Worm (Caenorhabditis elegans) whole organism, young adult: Measurements from ENCODE around the gene clec-263.

Experiments
- F37B4.10 ChIP-seq: fragments of 200-800 bp; sonication (Bioruptor generic); IDR thresholded peaks from 2 replicates; pipeline ENCODE4 v1.3.6; 2022; ENCODE audit warnings: missing genetic modification characterization, missing compliant biosample characterization
- F52B5.7 ChIP-seq: sonication (generic microtip); optimal IDR thresholded peaks from 2 replicates; lab custom pipeline; 2016; ENCODE audit warnings: mild to moderate bottlenecking, missing genetic modification characterization, missing compliant biosample characterization
- F57C9.4 ChIP-seq: sonication (generic microtip); optimal IDR thresholded peaks from 2 replicates; lab custom pipeline; 2017; ENCODE audit warnings: mild to moderate bottlenecking, missing genetic modification characterization, missing compliant biosample characterization
- Y53F4B.3 ChIP-seq: fragments of 200-800 bp; sonication (Bioruptor generic); IDR thresholded peaks from 2 replicates; pipeline ENCODE4 v1.3.6; 2022; ENCODE audit warnings: missing genetic modification reagents, missing genetic modification characterization, missing compliant biosample characterization
- Y67H2A.10 ChIP-seq: fragments of 200-800 bp; sonication (Bioruptor generic); conservative IDR thresholded peaks from 2 replicates; pipeline ENCODE4 v1.3.6; 2022; ENCODE audit warnings: missing genetic modification reagents, missing genetic modification characterization, missing compliant biosample characterization
- aptf-2 ChIP-seq: fragments of 200-800 bp; sonication (Bioruptor generic); conservative IDR thresholded peaks from 2 replicates; pipeline ENCODE4 v1.3.6; 2022; ENCODE audit warnings: missing genetic modification reagents, missing genetic modification characterization, missing compliant biosample characterization
- atf-7 ChIP-seq: sonication (generic microtip); optimal IDR thresholded peaks from 2 replicates; lab custom pipeline; 2017; ENCODE audit warnings: mild to moderate bottlenecking, missing genetic modification characterization, missing compliant biosample characterization
- athp-1 ChIP-seq: sonication (generic microtip); optimal IDR thresholded peaks from 2 replicates; lab custom pipeline; 2017; ENCODE audit warnings: mild to moderate bottlenecking, missing genetic modification characterization, missing compliant biosample characterization
- attf-3 ChIP-seq: fragments of 200-800 bp; sonication (Bioruptor generic); conservative IDR thresholded peaks from 2 replicates; pipeline ENCODE4 v1.3.6; 2022; ENCODE audit warnings: missing genetic modification reagents, missing genetic modification characterization, missing compliant biosample characterization
- ceh-79 ChIP-seq: sonication (generic microtip); optimal IDR thresholded peaks from 2 replicates; lab custom pipeline; 2017; ENCODE audit warnings: mild to moderate bottlenecking, missing genetic modification characterization, missing compliant biosample characterization
- chd-7 ChIP-seq: sonication (generic microtip); optimal IDR thresholded peaks from 2 replicates; lab custom pipeline; 2016; ENCODE audit warnings: mild to moderate bottlenecking, missing genetic modification characterization, moderate library complexity, missing compliant biosample characterization
- die-1 ChIP-seq: sonication (generic microtip); optimal IDR thresholded peaks from 2 replicates; lab custom pipeline; 2016; ENCODE audit warnings: missing genotype, mild to moderate bottlenecking, missing genetic modification characterization, missing compliant biosample characterization
- dox-1 ChIP-seq: fragments of 200-800 bp; sonication (Bioruptor generic); IDR thresholded peaks from 2 replicates; pipeline ENCODE4 v1.3.6; 2022; ENCODE audit warnings: missing genetic modification reagents, missing genetic modification characterization, missing compliant biosample characterization
- dpff-1 ChIP-seq: sonication (generic microtip); optimal IDR thresholded peaks from 2 replicates; lab custom pipeline; 2017; ENCODE audit warnings: mild to moderate bottlenecking, missing genetic modification characterization, missing compliant biosample characterization
- egrh-3 ChIP-seq: fragments of 200-800 bp; sonication (Bioruptor generic); IDR thresholded peaks from 2 replicates; pipeline ENCODE4 v1.3.6; 2022; ENCODE audit warnings: missing genetic modification reagents, missing genetic modification characterization, missing compliant biosample characterization
- fkh-3 ChIP-seq: sonication (generic microtip); optimal IDR thresholded peaks from 2 replicates; lab custom pipeline; 2016; ENCODE audit warnings: mild to moderate bottlenecking, missing genetic modification characterization, missing compliant biosample characterization
- gei-17 ChIP-seq: fragments of 200-800 bp; sonication (Bioruptor generic); optimal IDR thresholded peaks from 2 replicates; lab custom pipeline; 2018; ENCODE audit warnings: mild to moderate bottlenecking, missing genetic modification characterization, missing compliant biosample characterization
- hmg-1.2 ChIP-seq: fragments of 200-800 bp; sonication (Bioruptor generic); IDR thresholded peaks from 2 replicates; pipeline ENCODE4 v1.3.6; 2022; ENCODE audit warnings: missing genetic modification reagents, missing genetic modification characterization, missing compliant biosample characterization
- lin-26 ChIP-seq: fragments of 200-800 bp; sonication (Bioruptor generic); IDR thresholded peaks from 2 replicates; pipeline ENCODE4 v1.3.6; 2022; ENCODE audit warnings: missing genetic modification reagents, missing genetic modification characterization, missing compliant biosample characterization
- lsl-1 ChIP-seq: fragments of 200-800 bp; sonication (Bioruptor generic); optimal IDR thresholded peaks from 2 replicates; lab custom pipeline; 2018; ENCODE audit warnings: mild to moderate bottlenecking, missing genetic modification characterization, moderate library complexity, missing compliant biosample characterization
- madf-8 ChIP-seq: fragments of 200-800 bp; sonication (Bioruptor generic); conservative IDR thresholded peaks from 2 replicates; pipeline ENCODE4 v1.3.6; 2022; ENCODE audit warnings: missing genetic modification reagents, missing genetic modification characterization, missing compliant biosample characterization
- nfyb-1 ChIP-seq: fragments of 200-800 bp; sonication (Bioruptor generic); IDR thresholded peaks from 2 replicates; pipeline ENCODE4 v1.3.6; 2022; ENCODE audit warnings: missing genetic modification reagents, missing genetic modification characterization, missing compliant biosample characterization
- pbrm-1 ChIP-seq: fragments of 200-800 bp; sonication (Bioruptor generic); IDR thresholded peaks from 2 replicates; pipeline ENCODE4 v1.3.6; 2022; ENCODE audit warnings: missing genetic modification reagents, missing genetic modification characterization, missing compliant biosample characterization
- rcor-1 ChIP-seq: fragments of 200-800 bp; sonication (Bioruptor generic); IDR thresholded peaks from 2 replicates; pipeline ENCODE4 v1.3.6; 2022; ENCODE audit warnings: missing genetic modification reagents, missing genetic modification characterization, missing compliant biosample characterization
- snpc-1.3 ChIP-seq: sonication (generic microtip); optimal IDR thresholded peaks from 2 replicates; lab custom pipeline; 2017; ENCODE audit warnings: missing genetic modification characterization, mild to moderate bottlenecking, missing compliant biosample characterization, antibody characterized with exemption, moderate library complexity, missing genotype, missing genetic modification reagents; ENCODE audit not compliant: insufficient read depth
- snpc-3.4 ChIP-seq: sonication (generic microtip); optimal IDR thresholded peaks from 2 replicates; lab custom pipeline; 2017; ENCODE audit warnings: missing genetic modification characterization, mild to moderate bottlenecking, missing compliant biosample characterization, antibody characterized with exemption, moderate library complexity, missing genotype, missing genetic modification reagents
- sptf-2 ChIP-seq: fragments of 200-800 bp; sonication (Bioruptor generic); optimal IDR thresholded peaks from 2 replicates; lab custom pipeline; 2018; ENCODE audit warnings: mild to moderate bottlenecking, missing genetic modification characterization, missing compliant biosample characterization
- zfh-2 ChIP-seq: fragments of 200-800 bp; sonication (Bioruptor generic); conservative IDR thresholded peaks from 2 replicates; pipeline ENCODE4 v1.3.6; 2022; ENCODE audit warnings: missing genetic modification reagents, missing genetic modification characterization, missing compliant biosample characterization
- zim-3 ChIP-seq: sonication (generic microtip); optimal IDR thresholded peaks from 2 replicates; lab custom pipeline; 2017; ENCODE audit warnings: mild to moderate bottlenecking, missing genetic modification characterization, moderate library complexity, missing compliant biosample characterization
- ztf-28 ChIP-seq: fragments of 200-800 bp; sonication (Bioruptor generic); IDR thresholded peaks from 2 replicates; pipeline ENCODE4 v1.3.6; 2022; ENCODE audit warnings: missing genetic modification reagents, missing genetic modification characterization, missing compliant biosample characterization
- ztf-3 ChIP-seq: fragments of 200-800 bp; sonication (Bioruptor generic); optimal IDR thresholded peaks from 2 replicates; lab custom pipeline; 2018; ENCODE audit warnings: mild to moderate bottlenecking, missing genetic modification characterization, missing compliant biosample characterization

The clec-263 gene

DNA sequence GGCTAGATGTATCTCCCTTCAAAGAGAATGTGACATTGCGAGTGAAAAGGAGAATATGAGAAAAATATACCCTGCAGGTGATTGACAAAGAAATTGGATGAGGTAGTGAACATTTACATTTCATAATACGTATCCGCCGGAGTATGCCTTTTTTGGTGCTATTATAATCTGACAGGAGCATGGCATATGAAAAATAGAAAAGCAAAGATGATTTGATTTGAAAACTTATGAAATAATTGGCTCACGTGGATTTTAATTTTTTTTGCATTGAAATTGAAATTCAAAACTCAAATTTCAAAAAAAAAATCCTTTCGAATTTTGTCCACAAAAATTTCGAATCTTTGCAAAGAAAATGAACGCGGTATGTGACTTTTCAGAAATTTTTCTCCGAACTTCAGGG, 28.6 kb downstream of the clec-263 start, which contains the start of gene ttr-11:
Gene ttr-11 (plus strand): TSS at position 301 of the 400 bp plus-strand sequence.
- TF ChIP-seq madf-8 (GFP tag; lab: Robert Waterston, UW) (no peak), dox-1 (GFP tag; lab: Robert Waterston, UW) (no peak), athp-1 (no peak)

- TF ChIP-seq zfh-2 (peak; percentile 84), lin-26 (no peak), egrh-3 (peak; percentile 57; the same call in 1 of the 2 replicates)
Observed at ce11 chrV:20604606-20605155, 30.3 kb downstream of the clec-263 start, which contains the start of gene ttr-57. Gene ttr-57 (plus strand): TSS chrV:20605105.

- TF ChIP-seq zfh-2 = peak; percentile 26; the same call in 1 of the 2 replicates
Observed at ce11 chrV:20605812-20606211, 31.4 kb downstream of the clec-263 start.

ce11 chrV:20606617-20607016, 32.2 kb downstream of the clec-263 start, which contains the start of gene F46B3.23:
Gene F46B3.23 (minus strand): TSS chrV:20606717.
- no peak for TF ChIP-seq nfyb-1 (GFP tag; lab: Robert Waterston, UW)
- no peak for TF ChIP-seq rcor-1 (GFP tag; lab: Robert Waterston, UW)
- TF ChIP-seq atf-7 = no peak
- TF ChIP-seq snpc-3.4 = no peak
- TF ChIP-seq Y53F4B.3 = no peak
- TF ChIP-seq zfh-2 = no peak
- TF ChIP-seq lsl-1 (GFP tag; lab: Kevin White, UChicago) = no peak
- no peak for TF ChIP-seq ztf-28 (GFP tag; lab: Robert Waterston, UW)
- TF ChIP-seq die-1 (tag; lab: Kevin White, UChicago) = no peak
- TF ChIP-seq zim-3 (tag; lab: Kevin White, UChicago) = no peak
- no peak for TF ChIP-seq fkh-3 (tag; lab: Kevin White, UChicago)
- TF ChIP-seq, all 124 proteins: peak for 0

- TF ChIP-seq chd-7 (tag; lab: Kevin White, UChicago) (no peak), attf-3 (GFP tag; lab: Robert Waterston, UW) (no peak), F57C9.4 (tag; lab: Kevin White, UChicago) (no peak), F52B5.7 (tag; lab: Kevin White, UChicago) (no peak)
Observed at ce11 chrV:20608688-20609087, 34.3 kb downstream of the clec-263 start, which contains the start of gene ttr-12. Gene ttr-12 (minus strand): TSS chrV:20608788.

DNA sequence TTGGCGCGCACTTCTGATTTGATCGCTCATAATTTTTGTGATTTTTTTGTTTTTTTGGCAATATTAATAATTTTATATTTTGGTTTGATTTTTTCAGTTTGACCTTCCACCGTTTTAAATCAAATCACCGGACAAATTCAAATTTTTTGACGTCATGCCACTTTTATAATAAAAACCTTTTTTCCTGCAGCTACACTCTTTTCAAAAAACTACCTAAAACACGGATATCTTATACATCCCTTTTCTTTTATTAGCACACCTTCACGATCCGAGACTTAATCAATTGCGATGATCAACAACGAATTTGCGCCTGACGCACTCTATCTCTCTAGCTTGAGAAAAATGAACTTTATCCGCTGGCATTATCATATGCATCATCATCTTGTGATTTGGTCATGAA, 35.1 kb downstream of the clec-263 start, which contains the start of gene grd-2:
Gene grd-2 (plus strand): TSS at position 301 of the 400 bp plus-strand sequence.
- TF ChIP-seq pbrm-1 (GFP tag; lab: Robert Waterston, UW) (no peak), dpff-1 (tag; lab: Kevin White, UChicago) (no peak), ztf-3 (GFP tag; lab: Kevin White, UChicago) (no peak), ceh-79 (tag; lab: Kevin White, UChicago) (no peak), Y67H2A.10 (GFP tag; lab: Robert Waterston, UW) (no peak), zfh-2 (no peak), fkh-3 (tag; lab: Kevin White, UChicago) (no peak), gei-17 (GFP tag; lab: Kevin White, UChicago) (no peak), hmg-1.2 (no peak), F37B4.10 (GFP tag; lab: Robert Waterston, UW) (no peak), sptf-2 (GFP tag; lab: Kevin White, UChicago) (no peak), snpc-1.3 (tag; lab: Kevin White, UChicago) (no peak), aptf-2 (GFP tag; lab: Robert Waterston, UW) (no peak)
- TF ChIP-seq, all 124 proteins: peak for 0
